Worm (Caenorhabditis elegans) whole organism, late embryonic: ENCODE measurements around the gene srv-26.

Source experiments
- C08G9.2 ChIP-seq: sonication (generic microtip); optimal IDR thresholded peaks from 2 replicates; lab custom pipeline; 2016; ENCODE audit warnings: mild to moderate bottlenecking, missing genetic modification characterization, moderate library complexity, missing compliant biosample characterization
- C38D4.7 ChIP-seq: fragments of 200-800 bp; sonication (Bioruptor generic); optimal IDR thresholded peaks from 2 replicates; lab custom pipeline; 2018; ENCODE audit warnings: mild to moderate bottlenecking, missing genetic modification characterization, moderate library complexity, missing compliant biosample characterization
- F13H6.1 ChIP-seq: sonication (generic microtip); optimal IDR thresholded peaks from 2 replicates; lab custom pipeline; 2016; ENCODE audit warnings: missing genetic modification characterization, missing compliant biosample characterization
- K02D7.2 ChIP-seq: sonication (generic microtip); optimal IDR thresholded peaks from 2 replicates; lab custom pipeline; 2017; ENCODE audit warnings: mild to moderate bottlenecking, missing genetic modification characterization, missing compliant biosample characterization
- K09A11.1 ChIP-seq: sonication (generic microtip); optimal IDR thresholded peaks from 2 replicates; lab custom pipeline; 2017; ENCODE audit warnings: antibody characterized with exemption, mild to moderate bottlenecking, missing genetic modification characterization, missing compliant biosample characterization; ENCODE audit not compliant: insufficient read depth
- T23F11.4 ChIP-seq: fragments of 200-800 bp; sonication (Bioruptor generic); optimal IDR thresholded peaks from 2 replicates; lab custom pipeline; 2018; ENCODE audit warnings: mild to moderate bottlenecking, missing genetic modification characterization, missing compliant biosample characterization
- ceh-14 ChIP-seq: sonication (generic microtip); optimal IDR thresholded peaks from 2 replicates; lab custom pipeline; 2016; ENCODE audit warnings: missing genotype, missing genetic modification characterization, missing compliant biosample characterization
- ceh-19 ChIP-seq: fragments of 200-800 bp; sonication (Bioruptor generic); optimal IDR thresholded peaks from 2 replicates; lab custom pipeline; 2018; ENCODE audit warnings: mild to moderate bottlenecking, missing genetic modification characterization, missing compliant biosample characterization
- ceh-2 ChIP-seq: sonication (generic microtip); optimal IDR thresholded peaks from 2 replicates; lab custom pipeline; 2016; ENCODE audit warnings: missing genotype, missing genetic modification characterization, missing compliant biosample characterization
- ceh-22 ChIP-seq: sonication (generic microtip); optimal IDR thresholded peaks from 2 replicates; lab custom pipeline; 2017; ENCODE audit warnings: missing biosample characterization, missing genetic modification characterization
- ceh-30 ChIP-seq: fragments of 150-350 bp; optimal IDR thresholded peaks from 2 replicates; lab custom pipeline; 2014; ENCODE audit warnings: missing biosample characterization, missing genetic modification characterization
- ceh-31 ChIP-seq: sonication (generic microtip); optimal IDR thresholded peaks from 2 replicates; lab custom pipeline; 2016; ENCODE audit warnings: missing genetic modification characterization, missing compliant biosample characterization
- ceh-34 ChIP-seq: sonication (generic microtip); optimal IDR thresholded peaks from 2 replicates; lab custom pipeline; 2016; ENCODE audit warnings: mild to moderate bottlenecking, missing genetic modification characterization, missing compliant biosample characterization
- ceh-48 ChIP-seq: sonication (generic microtip); optimal IDR thresholded peaks from 2 replicates; lab custom pipeline; 2016; ENCODE audit warnings: missing genetic modification characterization, inconsistent platforms, missing compliant biosample characterization
- ceh-6 ChIP-seq: fragments of 200-800 bp; sonication (Bioruptor generic); optimal IDR thresholded peaks from 2 replicates; lab custom pipeline; 2018; ENCODE audit warnings: mild to moderate bottlenecking, missing genetic modification characterization, missing compliant biosample characterization
- ceh-9 ChIP-seq: sonication (generic microtip); optimal IDR thresholded peaks from 2 replicates; lab custom pipeline; 2016; ENCODE audit warnings: mild to moderate bottlenecking, missing genetic modification characterization, inconsistent platforms, missing compliant biosample characterization
- elt-2 ChIP-seq: sonication (generic microtip); optimal IDR thresholded peaks from 2 replicates; lab custom pipeline; 2016; ENCODE audit warnings: missing genetic modification reagents, missing genetic modification characterization, missing compliant biosample characterization
- ets-4 ChIP-seq: sonication (generic microtip); optimal IDR thresholded peaks from 2 replicates; lab custom pipeline; 2016; ENCODE audit warnings: missing genetic modification characterization, missing compliant biosample characterization
- eyg-1 ChIP-seq: sonication (generic microtip); optimal IDR thresholded peaks from 2 replicates; lab custom pipeline; 2016; ENCODE audit warnings: missing genotype, missing genetic modification characterization, missing compliant biosample characterization
- fkh-6 ChIP-seq: sonication (generic microtip); optimal IDR thresholded peaks from 2 replicates; lab custom pipeline; 2016; ENCODE audit warnings: missing genetic modification characterization, missing compliant biosample characterization
- gmeb-2 ChIP-seq: sonication (generic microtip); optimal IDR thresholded peaks from 2 replicates; lab custom pipeline; 2016; ENCODE audit warnings: missing genetic modification characterization, inconsistent platforms, missing compliant biosample characterization
- hlh-15 ChIP-seq: sonication (generic microtip); optimal IDR thresholded peaks from 2 replicates; lab custom pipeline; 2016; ENCODE audit warnings: missing genetic modification characterization, missing compliant biosample characterization
- hlh-6 ChIP-seq: sonication (generic microtip); optimal IDR thresholded peaks from 2 replicates; lab custom pipeline; 2016; ENCODE audit warnings: missing genotype, missing genetic modification characterization, missing compliant biosample characterization
- hlh-8 ChIP-seq: sonication (generic microtip); optimal IDR thresholded peaks from 2 replicates; lab custom pipeline; 2016; ENCODE audit warnings: missing genotype, missing genetic modification characterization, missing compliant biosample characterization
- lim-6 ChIP-seq: sonication (generic microtip); optimal IDR thresholded peaks from 2 replicates; lab custom pipeline; 2016; ENCODE audit warnings: missing genetic modification characterization, missing compliant biosample characterization
- lin-11 ChIP-seq: fragments of 200-800 bp; sonication (Bioruptor generic); optimal IDR thresholded peaks from 2 replicates; lab custom pipeline; 2018; ENCODE audit warnings: mild to moderate bottlenecking, missing genetic modification characterization, missing compliant biosample characterization
- mec-3 ChIP-seq: sonication (generic microtip); optimal IDR thresholded peaks from 2 replicates; lab custom pipeline; 2016; ENCODE audit warnings: borderline replicate concordance, missing genetic modification characterization, missing compliant biosample characterization
- nfya-1 ChIP-seq: sonication (generic microtip); optimal IDR thresholded peaks from 2 replicates; lab custom pipeline; 2017; ENCODE audit warnings: missing genetic modification characterization, mild to moderate bottlenecking, missing compliant biosample characterization, antibody characterized with exemption, moderate library complexity
- nhr-11 ChIP-seq: fragments of 150-350 bp; optimal IDR thresholded peaks from 2 replicates; lab custom pipeline; 2014; ENCODE audit warnings: missing biosample characterization, missing genetic modification characterization
- npax-4 ChIP-seq: sonication (generic microtip); optimal IDR thresholded peaks from 2 replicates; lab custom pipeline; 2016; ENCODE audit warnings: missing genetic modification characterization, missing compliant biosample characterization
- pag-3 ChIP-seq: sonication (generic microtip); optimal IDR thresholded peaks from 2 replicates; lab custom pipeline; 2016; ENCODE audit warnings: missing compliant biosample characterization, missing genetic modification characterization, borderline replicate concordance
- pax-1 ChIP-seq: fragments of 150-350 bp; optimal IDR thresholded peaks from 2 replicates; lab custom pipeline; 2014; ENCODE audit warnings: missing biosample characterization, missing genetic modification characterization
- pha-2 ChIP-seq: sonication (generic microtip); optimal IDR thresholded peaks from 2 replicates; lab custom pipeline; 2017; ENCODE audit warnings: mild to moderate bottlenecking, missing genetic modification characterization, missing compliant biosample characterization
- pqm-1 ChIP-seq: sonication (generic microtip); optimal IDR thresholded peaks from 2 replicates; lab custom pipeline; 2016; ENCODE audit warnings: missing genetic modification characterization, missing compliant biosample characterization
- ref-2 ChIP-seq: sonication (generic microtip); optimal IDR thresholded peaks from 2 replicates; lab custom pipeline; 2016; ENCODE audit warnings: missing genetic modification characterization, missing compliant biosample characterization
- sdc-2 ChIP-seq: sonication (generic microtip); optimal IDR thresholded peaks from 2 replicates; lab custom pipeline; 2016; ENCODE audit warnings: missing genotype, missing genetic modification characterization, missing compliant biosample characterization
- sox-2 ChIP-seq: fragments of 200-800 bp; sonication (Bioruptor generic); IDR thresholded peaks from 2 replicates; pipeline ENCODE4 v1.3.6; 2022; ENCODE audit warnings: missing genetic modification reagents, missing genetic modification characterization, missing compliant biosample characterization
- syd-9 ChIP-seq: sonication (generic microtip); optimal IDR thresholded peaks from 2 replicates; lab custom pipeline; 2016; ENCODE audit warnings: mild to moderate bottlenecking, missing genetic modification characterization, moderate library complexity, missing compliant biosample characterization
- tbx-2 ChIP-seq: sonication (generic microtip); optimal IDR thresholded peaks from 2 replicates; lab custom pipeline; 2016; ENCODE audit warnings: missing genetic modification characterization, missing compliant biosample characterization
- tbx-7 ChIP-seq: sonication (generic microtip); optimal IDR thresholded peaks from 2 replicates; lab custom pipeline; 2016; ENCODE audit warnings: missing genotype, missing genetic modification characterization, missing compliant biosample characterization
- ttx-3 ChIP-seq: sonication (generic microtip); optimal IDR thresholded peaks from 2 replicates; lab custom pipeline; 2016; ENCODE audit warnings: missing genetic modification reagents, missing genetic modification characterization, missing compliant biosample characterization
- unc-3 ChIP-seq, 2 experiments: fragments of 200-800 bp in 1 of 2; sonication (Bioruptor generic) in 1 of 2; sonication (generic microtip) in 1 of 2; conservative IDR thresholded peaks in 1 of 2; optimal IDR thresholded peaks in 1 of 2; 2 replicates each; pipeline versions ENCODE4 v1.3.6 to Lab custom; 2016 to 2022; ENCODE audit warnings: missing compliant biosample characterization in 2 of 2, missing genetic modification characterization in 2 of 2, missing genetic modification reagents in 1 of 2
- unc-42 ChIP-seq: sonication (generic microtip); optimal IDR thresholded peaks from 2 replicates; lab custom pipeline; 2016; ENCODE audit warnings: missing genotype, missing genetic modification characterization, missing compliant biosample characterization

The srv-26 gene

DNA sequence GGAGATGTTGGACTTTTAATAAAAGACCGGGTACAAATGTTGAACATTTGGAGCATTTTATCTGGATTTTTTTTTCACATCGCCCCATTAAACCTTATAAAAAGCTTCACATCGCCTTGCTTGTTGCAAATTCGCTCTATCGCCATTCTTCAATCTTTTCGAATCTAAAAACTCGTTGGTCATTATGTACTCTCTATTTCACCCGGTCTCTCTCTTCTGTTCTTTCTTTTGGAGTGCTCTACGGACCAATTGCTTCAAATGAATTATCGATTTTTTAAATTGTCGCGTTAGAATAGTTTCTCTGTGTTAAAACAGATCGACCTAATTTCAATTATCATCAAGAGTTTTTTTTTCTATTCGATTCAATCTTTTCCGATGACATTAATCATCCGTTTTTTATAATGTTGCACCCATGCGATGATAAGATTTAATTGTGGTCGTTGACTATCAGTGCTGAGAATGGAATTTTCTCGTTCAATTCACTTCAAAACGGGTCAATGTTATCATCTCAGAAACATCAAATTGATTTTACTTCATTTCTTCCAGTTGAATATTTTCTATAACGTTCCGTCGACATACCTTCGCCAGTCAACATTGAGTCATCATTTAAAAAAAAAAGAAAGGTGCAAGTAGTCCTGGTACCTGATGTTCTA lies 25.8 kb upstream of the srv-26 start:
- peak; percentile 29 for TF ChIP-seq ceh-31 (tag; lab: Kevin White, UChicago)
- peak; percentile 22 for TF ChIP-seq nfya-1 (tag; lab: Kevin White, UChicago)
- no peak for TF ChIP-seq K02D7.2
- TF ChIP-seq unc-42, result peak; percentile 43
- peak; percentile 51 for TF ChIP-seq ceh-48 (tag; lab: Kevin White, UChicago)

DNA sequence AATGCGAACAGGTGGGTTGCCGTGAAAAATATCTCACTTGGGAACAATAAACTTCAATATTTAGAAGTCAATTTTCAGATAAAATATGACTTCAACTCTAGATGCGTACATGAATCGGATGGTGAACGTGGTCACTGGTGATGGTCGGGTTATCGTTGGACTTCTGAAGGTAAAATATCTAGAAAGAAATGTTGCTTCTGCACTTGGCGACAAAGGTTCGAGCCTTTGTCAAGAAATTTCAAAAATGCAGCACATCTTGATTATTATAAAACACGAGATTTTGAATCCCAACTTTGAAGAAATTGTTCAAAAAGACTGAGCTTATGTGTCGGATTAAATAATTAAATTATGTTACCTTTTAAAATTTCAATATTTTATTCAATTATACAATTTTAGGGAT lies 24.8 kb upstream of the srv-26 start, which contains the start of gene lsm-8:
TSS of gene lsm-8 (plus strand) at position 79 of the 400 bp plus-strand sequence.
- no peak for TF ChIP-seq syd-9 (tag; lab: Kevin White, UChicago)
- no peak for TF ChIP-seq K09A11.1 (tag; lab: Kevin White, UChicago)
- TF ChIP-seq eyg-1 (tag; lab: Kevin White, UChicago), result no peak
- no peak for TF ChIP-seq ceh-22
- no peak for TF ChIP-seq C38D4.7
- TF ChIP-seq lim-6, result no peak
- TF ChIP-seq C08G9.2 (tag; lab: Kevin White, UChicago), result no peak

DNA sequence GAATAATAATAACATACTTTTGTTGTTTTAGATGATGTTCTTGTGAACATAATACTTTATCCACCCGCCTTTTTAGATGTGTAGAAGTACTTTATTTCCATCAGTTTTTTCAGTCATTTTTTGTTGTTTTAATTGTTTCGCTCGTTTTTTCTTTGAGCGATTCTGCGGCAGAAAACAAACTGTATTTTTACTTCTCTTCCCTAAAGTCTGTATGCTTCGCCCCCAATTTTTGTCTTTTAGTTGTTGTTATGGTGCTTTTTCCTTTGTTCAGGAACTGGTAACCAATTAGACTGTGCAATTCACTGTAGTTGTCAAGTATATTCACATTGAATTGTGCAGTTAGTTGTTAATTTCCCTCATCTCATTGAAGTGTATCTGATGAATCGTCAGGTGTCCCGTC lies 24.1 kb upstream of the srv-26 start:
- TF ChIP-seq fkh-6 (tag; lab: Kevin White, UChicago), result no peak
- no peak for TF ChIP-seq tbx-7 (tag; lab: Kevin White, UChicago)

DNA sequence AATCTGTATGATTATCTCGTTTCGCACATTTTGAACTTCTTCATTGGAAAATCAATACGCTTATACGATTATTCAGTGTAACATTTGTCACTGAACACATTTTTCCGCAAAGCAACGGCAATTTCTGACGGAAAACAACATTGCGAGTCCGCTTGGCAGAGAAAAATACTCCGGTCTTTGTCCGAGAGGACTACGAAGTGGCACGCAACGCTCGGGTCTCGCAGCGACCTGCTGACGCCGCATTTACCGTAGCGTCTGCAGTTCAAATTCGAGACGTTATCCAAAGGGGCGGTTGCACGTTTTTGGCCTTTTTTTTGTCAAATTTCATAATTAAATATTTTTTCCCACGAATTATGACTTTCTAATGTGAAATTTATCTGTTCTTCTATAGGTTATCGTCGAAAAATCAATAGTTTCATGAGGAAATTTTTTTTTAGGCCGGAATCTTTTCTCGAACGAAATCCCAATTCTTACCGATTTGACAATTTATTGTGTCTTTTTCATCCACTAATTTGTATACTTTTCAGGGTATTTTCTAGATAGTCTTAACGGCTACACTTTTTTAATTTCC lies 22.1 kb upstream of the srv-26 start, which contains the start of gene sqd-1:
TSS of gene sqd-1 (plus strand) at position 521 of the 571 bp plus-strand sequence.
- TF ChIP-seq unc-3 (GFP tag; conservative IDR thresholded peaks at IDR 0.05; lab: Robert Waterston, UW), result no peak
- TF ChIP-seq unc-3 (tag; optimal IDR thresholded peaks at IDR 0.05; lab: Kevin White, UChicago), result no peak
- TF ChIP-seq ceh-31 (tag; lab: Kevin White, UChicago), result peak; percentile 90
- TF ChIP-seq ceh-48 (tag; lab: Kevin White, UChicago), result peak; percentile 54
- no peak for TF ChIP-seq ceh-9 (tag; lab: Kevin White, UChicago)
- peak; percentile 44 for TF ChIP-seq F13H6.1
- TF ChIP-seq tbx-7 (tag; lab: Kevin White, UChicago), result no peak
- TF ChIP-seq pag-3 (tag; lab: Kevin White, UChicago), result no peak
- peak; percentile 20 for TF ChIP-seq npax-4 (tag; lab: Kevin White, UChicago)
- peak; percentile 0 for TF ChIP-seq sdc-2 (tag; lab: Kevin White, UChicago)
- no peak for TF ChIP-seq hlh-15 (tag; lab: Kevin White, UChicago)
- peak; percentile 54 for TF ChIP-seq ets-4
- peak; percentile 24 for TF ChIP-seq syd-9 (tag; lab: Kevin White, UChicago)
- peak; percentile 21 for TF ChIP-seq hlh-8 (tag; lab: Kevin White, UChicago)
- TF ChIP-seq ref-2 (tag; lab: Kevin White, UChicago), result peak; percentile 80
- no peak for TF ChIP-seq pqm-1 (tag; lab: Kevin White, UChicago)
- no peak for TF ChIP-seq pha-2
- no peak for TF ChIP-seq nhr-11
- TF ChIP-seq ceh-14 (tag; lab: Kevin White, UChicago), result no peak
- peak; percentile 57 for TF ChIP-seq pax-1
- TF ChIP-seq mec-3 (tag; lab: Kevin White, UChicago), result no peak
- TF ChIP-seq ceh-2, result peak; percentile 55
- TF ChIP-seq hlh-6 (tag; lab: Kevin White, UChicago), result peak; percentile 33
- peak; percentile 26 for TF ChIP-seq ceh-6 (GFP tag; lab: Kevin White, UChicago)
- TF ChIP-seq C08G9.2 (tag; lab: Kevin White, UChicago), result peak; percentile 69
- no peak for TF ChIP-seq fkh-6 (tag; lab: Kevin White, UChicago)
- TF ChIP-seq elt-2, result peak; percentile 54
- TF ChIP-seq eyg-1 (tag; lab: Kevin White, UChicago), result no peak
- TF ChIP-seq K09A11.1 (tag; lab: Kevin White, UChicago), result peak; percentile 27
- TF ChIP-seq T23F11.4 (GFP tag; lab: Kevin White, UChicago), result no peak
- peak; percentile 46 for TF ChIP-seq ceh-19 (GFP tag; lab: Kevin White, UChicago)
- peak; percentile 71 for TF ChIP-seq ceh-34 (tag; lab: Kevin White, UChicago)
- TF ChIP-seq gmeb-2 (tag; lab: Kevin White, UChicago), result peak; percentile 44
- no peak for TF ChIP-seq ttx-3
- TF ChIP-seq sox-2 (GFP tag; lab: Robert Waterston, UW), result no peak
- TF ChIP-seq lin-11 (tag; lab: Kevin White, UChicago), result no peak
- peak; percentile 16 for TF ChIP-seq ceh-30
- TF ChIP-seq tbx-2, result peak; percentile 83
- TF ChIP-seq unc-42, result peak; percentile 81
- peak; percentile 91 for TF ChIP-seq nfya-1 (tag; lab: Kevin White, UChicago)
